Worm (Caenorhabditis elegans) whole organism, L1 larva: ENCODE data around the gene rpb-11.

Experiments
- ceh-8 ChIP-seq: fragments of 200-800 bp; sonication (Bioruptor generic); optimal IDR thresholded peaks from 2 replicates; lab custom pipeline; 2018; ENCODE audit warnings: mild to moderate bottlenecking, missing genetic modification characterization, moderate library complexity, missing compliant biosample characterization
- ceh-82 ChIP-seq, 3 experiments: fragments of 150-350 bp in 1 of 3; sonication (generic microtip) in 2 of 3; optimal IDR thresholded peaks; 2 replicates each; lab custom pipeline; 2014 to 2017; ENCODE audit warnings: missing biosample characterization in 3 of 3, missing genetic modification characterization in 3 of 3
- fos-1 ChIP-seq: fragments of 150-350 bp; optimal IDR thresholded peaks from 2 replicates; lab custom pipeline; 2014; ENCODE audit warnings: missing biosample characterization, missing genetic modification characterization
- lin-39 ChIP-seq: fragments of 150-350 bp; optimal IDR thresholded peaks from 2 replicates; lab custom pipeline; 2014; ENCODE audit warnings: missing biosample characterization, missing genetic modification reagents, missing genetic modification characterization
- nhr-11 ChIP-seq: fragments of 150-350 bp; optimal IDR thresholded peaks from 2 replicates; lab custom pipeline; 2014; ENCODE audit warnings: missing biosample characterization, missing genetic modification characterization
- nhr-76 ChIP-seq: sonication (generic microtip); optimal IDR thresholded peaks from 2 replicates; lab custom pipeline; 2017; ENCODE audit warnings: missing biosample characterization, missing genetic modification characterization
- ztf-11 ChIP-seq, 2 experiments: sonication (generic microtip); optimal IDR thresholded peaks; 2 replicates each; lab custom pipeline; 2016 to 2017; ENCODE audit warnings: missing genetic modification characterization in 2 of 2, missing biosample characterization in 1 of 2, missing compliant biosample characterization in 1 of 2

- TF ChIP-seq ceh-82 (tag; optimal IDR thresholded peaks at IDR 0.05; lab: Kevin White, UChicago) (no peak), ztf-11 (tag; optimal IDR thresholded peaks at IDR 0.05; lab: Kevin White, UChicago) (no peak), nhr-11 (tag; lab: Kevin White, UChicago) (no peak), ceh-8 (no peak), nhr-76 (no peak), fos-1 (tag; lab: Kevin White, UChicago) (no peak), lin-39 (tag; lab: Kevin White, UChicago) (no peak)
Observed at ce11 chrII:14077823-14078222, 17.9 kb downstream of the rpb-11 start.
